Fruit fly (Drosophila melanogaster): ENCODE measurements around the gene Polr3D.

dm6 chr3L:18147596-18147995 lies 38.2 kb upstream of the Polr3D start:
- TF ChIP-seq klu (GFP tag; IDR thresholded peaks at IDR 0.05) (no peak), crc (GFP tag; optimal IDR thresholded peaks at IDR 0.05) (no peak), cwo (GFP tag; optimal IDR thresholded peaks at IDR 0.05) (no peak), CG6175 (GFP tag; IDR thresholded peaks at IDR 0.05) (no peak), CG3838 (GFP tag; optimal IDR thresholded peaks at IDR 0.05) (no peak), CG6765 (GFP tag; optimal IDR thresholded peaks at IDR 0.05) (no peak), fru (optimal IDR thresholded peaks at IDR 0.05) (no peak), rib (GFP tag; IDR thresholded peaks at IDR 0.05) (no peak), kah (GFP tag; optimal IDR thresholded peaks at IDR 0.05) (no peak), Hey (tag; optimal IDR thresholded peaks at IDR 0.05) (no peak), Jarid2 (GFP tag; optimal IDR thresholded peaks at IDR 0.05) (no peak), psq (GFP tag; optimal IDR thresholded peaks at IDR 0.05) (no peak)
